Fruit fly (Drosophila melanogaster): ENCODE results near the gene Jhbp16.

DNA sequence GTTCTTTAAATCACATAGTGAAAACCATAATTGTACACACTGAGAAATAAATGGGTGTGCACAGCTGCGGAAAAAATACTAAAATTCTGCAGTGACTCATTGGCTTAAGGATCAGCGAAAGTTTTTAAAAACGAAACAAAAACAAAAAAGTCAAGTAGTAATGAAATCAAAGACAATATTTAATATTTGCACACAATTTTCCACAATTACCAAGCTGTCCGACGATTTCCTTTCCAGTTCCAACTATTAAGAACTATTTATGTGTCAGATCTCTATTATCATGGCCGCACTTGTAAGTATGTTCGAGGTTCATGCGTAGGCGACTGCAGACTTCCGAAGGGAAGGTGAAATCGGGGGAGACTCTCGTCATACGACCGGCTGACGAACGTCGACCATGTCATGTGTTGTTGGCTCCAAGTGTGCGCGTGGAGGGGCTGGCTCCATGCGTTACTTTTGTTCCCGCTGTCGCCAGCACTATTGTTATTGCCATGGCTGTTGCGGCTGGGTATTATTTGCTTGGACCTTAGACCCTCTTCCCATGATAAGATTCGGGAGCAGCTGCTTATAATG lies 49.2 kb upstream of the Jhbp16 start:
- TF ChIP-seq h (optimal IDR thresholded peaks at IDR 0.05) = no peak
- no peak for TF ChIP-seq psq (optimal IDR thresholded peaks at IDR 0.05)
- no peak for TF ChIP-seq insv (optimal IDR thresholded peaks at IDR 0.05)
- TF ChIP-seq Sin3A (optimal IDR thresholded peaks at IDR 0.05) = no peak
- no peak for TF ChIP-seq Myc (optimal IDR thresholded peaks at IDR 0.05)

Data from Kc167 (cell line).